Worm (Caenorhabditis elegans) whole organism, L2 larva: ENCODE data around the gene F22E5.22.
"Not testable (repeated sequence)": the region's sequence is repeated elsewhere in the genome, so short reads cannot be mapped to it uniquely, and the experiment has no call there.

Source experiments
- Y55F3AM.14 ChIP-seq: fragments of 200-800 bp; sonication (Bioruptor generic); optimal IDR thresholded peaks from 2 replicates; lab custom pipeline; 2018; ENCODE audit warnings: mild to moderate bottlenecking, missing genetic modification characterization, missing compliant biosample characterization
- ZK546.5 ChIP-seq: sonication (generic microtip); optimal IDR thresholded peaks from 2 replicates; lab custom pipeline; 2017; ENCODE audit warnings: missing biosample characterization, missing genetic modification characterization
- aly-2 ChIP-seq: fragments of 150-350 bp; optimal IDR thresholded peaks from 2 replicates; lab custom pipeline; 2014; ENCODE audit warnings: missing biosample characterization, missing genetic modification characterization
- blmp-1 ChIP-seq: sonication (generic microtip); optimal IDR thresholded peaks from 2 replicates; lab custom pipeline; 2017; ENCODE audit warnings: missing genetic modification characterization, mild to moderate bottlenecking, missing compliant biosample characterization, antibody characterized with exemption, moderate library complexity; ENCODE audit not compliant: insufficient read depth
- ceh-16 ChIP-seq: fragments of 150-350 bp; optimal IDR thresholded peaks from 2 replicates; lab custom pipeline; 2014; ENCODE audit warnings: missing biosample characterization, missing genetic modification characterization
- ceh-82 ChIP-seq: fragments of 150-350 bp; optimal IDR thresholded peaks from 2 replicates; lab custom pipeline; 2014; ENCODE audit warnings: missing biosample characterization, missing genetic modification characterization
- dmd-4 ChIP-seq: sonication (generic microtip); optimal IDR thresholded peaks from 2 replicates; lab custom pipeline; 2017; ENCODE audit warnings: missing biosample characterization, missing genetic modification characterization
- egl-27 ChIP-seq: sonication (generic microtip); optimal IDR thresholded peaks from 3 replicates; lab custom pipeline; 2017; ENCODE audit warnings: missing biosample characterization, missing genetic modification reagents, missing genetic modification characterization
- elt-1 ChIP-seq: fragments of 150-350 bp; optimal IDR thresholded peaks from 2 replicates; lab custom pipeline; 2014; ENCODE audit warnings: missing biosample characterization, missing genetic modification characterization
- elt-3 ChIP-seq: sonication (generic microtip); optimal IDR thresholded peaks from 2 replicates; lab custom pipeline; 2017; ENCODE audit warnings: missing biosample characterization, missing genetic modification characterization
- fos-1 ChIP-seq: fragments of 150-350 bp; optimal IDR thresholded peaks from 2 replicates; lab custom pipeline; 2014; ENCODE audit warnings: missing biosample characterization, missing genetic modification characterization
- gmeb-1 ChIP-seq: fragments of 150-350 bp; optimal IDR thresholded peaks from 2 replicates; lab custom pipeline; 2014; ENCODE audit warnings: missing biosample characterization, missing genetic modification characterization
- lin-13 ChIP-seq: fragments of 150-350 bp; optimal IDR thresholded peaks from 2 replicates; lab custom pipeline; 2014; ENCODE audit warnings: missing biosample characterization, missing genetic modification reagents, missing genetic modification characterization
- lin-39 ChIP-seq: fragments of 150-350 bp; optimal IDR thresholded peaks from 2 replicates; lab custom pipeline; 2014; ENCODE audit warnings: missing biosample characterization, missing genetic modification reagents, missing genetic modification characterization
- lsy-2 ChIP-seq, 2 experiments: fragments of 150-350 bp in 1 of 2; sonication (generic microtip) in 1 of 2; optimal IDR thresholded peaks; 2 replicates each; lab custom pipeline; 2014 to 2017; ENCODE audit warnings: missing biosample characterization in 2 of 2, missing genetic modification characterization in 2 of 2
- mab-5 ChIP-seq: fragments of 150-350 bp; optimal IDR thresholded peaks from 2 replicates; lab custom pipeline; 2014; ENCODE audit warnings: missing biosample characterization, missing genetic modification characterization
- mbf-1 ChIP-seq: sonication (generic microtip); optimal IDR thresholded peaks from 2 replicates; lab custom pipeline; 2017; ENCODE audit warnings: missing biosample characterization, missing genetic modification characterization
- nhr-10 ChIP-seq: sonication (generic microtip); optimal IDR thresholded peaks from 2 replicates; lab custom pipeline; 2017; ENCODE audit warnings: missing biosample characterization, missing genetic modification characterization
- nhr-11 ChIP-seq: fragments of 150-350 bp; optimal IDR thresholded peaks from 2 replicates; lab custom pipeline; 2014; ENCODE audit warnings: missing biosample characterization, missing genetic modification characterization
- nhr-12 ChIP-seq: fragments of 150-350 bp; optimal IDR thresholded peaks from 2 replicates; lab custom pipeline; 2014; ENCODE audit warnings: missing biosample characterization, missing genetic modification characterization
- nhr-21 ChIP-seq: fragments of 150-350 bp; optimal IDR thresholded peaks from 2 replicates; lab custom pipeline; 2014; ENCODE audit warnings: missing biosample characterization, missing genetic modification characterization
- nhr-23 ChIP-seq: fragments of 150-350 bp; optimal IDR thresholded peaks from 2 replicates; lab custom pipeline; 2014; ENCODE audit warnings: missing biosample characterization, missing genetic modification reagents, missing genetic modification characterization
- nhr-237 ChIP-seq: fragments of 150-350 bp; optimal IDR thresholded peaks from 2 replicates; lab custom pipeline; 2014; ENCODE audit warnings: missing biosample characterization, missing genetic modification characterization
- nhr-6 ChIP-seq: fragments of 150-350 bp; optimal IDR thresholded peaks from 2 replicates; lab custom pipeline; 2014; ENCODE audit warnings: missing biosample characterization, missing genetic modification characterization
- nhr-77 ChIP-seq: fragments of 150-350 bp; optimal IDR thresholded peaks from 2 replicates; lab custom pipeline; 2014; ENCODE audit warnings: missing biosample characterization, missing genetic modification characterization
- sma-3 ChIP-seq: sonication (generic microtip); optimal IDR thresholded peaks from 2 replicates; lab custom pipeline; 2016; ENCODE audit warnings: missing genetic modification reagents, missing genetic modification characterization, missing compliant biosample characterization
- sma-9 ChIP-seq, 2 experiments: fragments of 150-350 bp in 1 of 2; sonication (generic microtip) in 1 of 2; optimal IDR thresholded peaks; 2 replicates each; lab custom pipeline; 2014 to 2016; ENCODE audit warnings: missing genetic modification characterization in 2 of 2, mild to moderate bottlenecking in 1 of 2, missing biosample characterization in 1 of 2, missing compliant biosample characterization in 1 of 2, missing genetic modification reagents in 1 of 2, moderate library complexity in 1 of 2
- unc-39 ChIP-seq: fragments of 150-350 bp; optimal IDR thresholded peaks from 2 replicates; lab custom pipeline; 2014; ENCODE audit warnings: missing biosample characterization, missing genetic modification characterization
- unc-62 ChIP-seq: fragments of 150-350 bp; optimal IDR thresholded peaks from 2 replicates; lab custom pipeline; 2014; ENCODE audit warnings: missing biosample characterization, missing genetic modification reagents, missing genetic modification characterization
- zag-1 ChIP-seq: fragments of 150-350 bp; optimal IDR thresholded peaks from 2 replicates; lab custom pipeline; 2014; ENCODE audit warnings: missing biosample characterization, missing genetic modification characterization
- ztf-11 ChIP-seq: sonication (generic microtip); optimal IDR thresholded peaks from 2 replicates; lab custom pipeline; 2017; ENCODE audit warnings: missing biosample characterization, missing genetic modification characterization
- ztf-4 ChIP-seq: fragments of 150-350 bp; optimal IDR thresholded peaks from 2 replicates; lab custom pipeline; 2014; ENCODE audit warnings: missing biosample characterization, missing genetic modification characterization

F22E5.22 gene

ce11 chrII:2665606-2666005 lies at the start of gene F22E5.22:
F22E5.22 (plus strand) TSS chrII:2665906.
- TF ChIP-seq nhr-6 (tag; lab: Kevin White, UChicago) (no peak), nhr-12 (tag; lab: Kevin White, UChicago) (no peak), dmd-4 (tag; lab: Kevin White, UChicago) (no peak), elt-1 (tag; lab: Kevin White, UChicago) (no peak), ceh-16 (tag; lab: Kevin White, UChicago) (no peak), lin-39 (tag; lab: Kevin White, UChicago) (no peak), elt-3 (no peak), sma-3 (GFP tag; lab: Kevin White, UChicago) (no peak), Y55F3AM.14 (no peak)

DNA sequence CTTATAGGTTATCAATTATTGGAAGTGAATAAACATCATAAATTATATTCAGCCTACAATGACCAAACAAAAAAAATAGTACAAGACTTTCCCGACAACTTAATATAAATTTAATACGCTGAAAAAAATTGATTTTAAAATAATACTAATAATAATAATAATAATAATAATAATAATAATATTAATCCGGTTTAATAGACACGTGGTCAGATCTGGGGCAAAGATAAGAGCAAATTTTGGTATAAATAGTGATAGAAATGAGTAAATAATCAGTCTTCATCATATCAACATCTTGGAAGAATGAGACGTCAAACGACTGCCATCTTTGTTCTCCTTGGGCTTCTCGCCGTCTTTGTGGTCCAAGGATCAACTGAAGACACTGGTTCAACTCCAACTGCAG lies 49.1 kb upstream of the F22E5.22 start, which contains the start of gene msrp-5:
Gene msrp-5, plus strand, starts transcription at position 301 of the 400 bp plus-strand sequence.
- TF ChIP-seq egl-27 (tag; lab: Kevin White, UChicago); sma-9 (GFP tag; optimal IDR thresholded peaks at IDR 0.05; lab: Kevin White, UChicago); sma-9 (tag; optimal IDR thresholded peaks at IDR 0.05; lab: Kevin White, UChicago); nhr-237 (tag; lab: Kevin White, UChicago): not testable (repeated sequence)

DNA sequence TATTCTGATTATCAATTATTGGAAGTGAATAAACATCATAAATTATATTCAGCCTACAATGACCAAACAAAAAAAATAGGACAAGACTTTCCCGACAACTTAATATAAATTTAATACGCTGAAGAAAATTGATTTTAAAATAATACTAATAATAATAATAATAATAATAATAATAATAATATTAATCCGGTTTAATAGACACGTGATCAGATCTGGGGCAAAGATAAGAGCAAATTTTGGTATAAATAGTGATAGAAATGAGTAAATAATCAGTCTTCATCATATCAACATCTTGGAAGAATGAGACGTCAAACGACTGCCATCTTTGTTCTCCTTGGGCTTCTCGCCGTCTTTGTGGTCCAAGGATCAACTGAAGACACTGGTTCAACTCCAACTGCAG lies 46.6 kb upstream of the F22E5.22 start, which contains the start of gene msrp-6:
Gene msrp-6, plus strand, starts transcription at position 301 of the 400 bp plus-strand sequence.
- TF ChIP-seq elt-1 (tag; lab: Kevin White, UChicago); fos-1 (tag; lab: Kevin White, UChicago); mab-5: not testable (repeated sequence)

DNA sequence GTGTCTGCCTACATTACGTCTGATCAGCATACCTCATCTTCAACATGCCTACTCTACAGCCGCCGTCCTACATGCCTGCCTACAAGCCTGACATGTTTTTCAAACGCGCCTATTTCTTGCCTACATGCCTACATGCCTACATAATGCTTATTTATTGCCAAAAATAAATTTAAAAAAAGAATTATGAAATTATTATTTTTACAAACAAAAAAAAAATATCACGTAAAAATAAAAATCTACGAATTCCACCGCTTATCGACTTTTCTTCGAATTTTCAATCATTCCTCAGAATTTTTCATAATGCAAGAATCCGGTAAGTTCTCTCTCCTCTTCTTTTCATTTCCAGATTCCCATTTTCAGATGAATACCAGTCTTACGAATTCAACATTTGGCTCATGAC lies 43.2 kb upstream of the F22E5.22 start, which contains the start of gene D2062.5:
Gene D2062.5, plus strand, starts transcription at position 301 of the 400 bp plus-strand sequence.
- TF ChIP-seq aly-2 (tag; lab: Kevin White, UChicago) (no peak), nhr-23 (tag; lab: Kevin White, UChicago) (no peak), mbf-1 (no peak)

- not testable (repeated sequence) for TF ChIP-seq zag-1, fos-1, lin-39 (tag; lab: Kevin White, UChicago)
These were observed 42.7 kb upstream of the F22E5.22 start, which contains the start of gene D2062.4 for ce11 chrII:2622936-2623452. D2062.4 (plus strand) TSS chrII:2623402.

- TF ChIP-seq lin-13 (GFP tag; lab: Kevin White, UChicago) (no peak), nhr-21 (tag; lab: Kevin White, UChicago) (no peak), zag-1 (tag; lab: Kevin White, UChicago) (no peak), fos-1 (tag; lab: Kevin White, UChicago) (no peak), ztf-11 (tag; lab: Kevin White, UChicago) (no peak), ZK546.5 (tag; lab: Kevin White, UChicago) (no peak), blmp-1 (tag; lab: Kevin White, UChicago) (no peak), aly-2 (tag; lab: Kevin White, UChicago) (no peak), ceh-82 (tag; lab: Kevin White, UChicago) (no peak)
- TF ChIP-seq, all 48 proteins: peak for 0
These were observed 40.9 kb upstream of the F22E5.22 start, which contains the start of gene lgc-28 for ce11 chrII:2624792-2625191. lgc-28 (plus strand) TSS chrII:2625092.

ce11 chrII:2627154-2627799 lies 38.4 kb upstream of the F22E5.22 start, which contains the start of gene sri-71:
sri-71 (plus strand) TSS chrII:2627749.
- TF ChIP-seq fos-1 (tag; lab: Kevin White, UChicago) (no peak), nhr-23 (tag; lab: Kevin White, UChicago) (no peak), lsy-2 (tag; optimal IDR thresholded peaks at IDR 0.05; lab: Kevin White, UChicago) (no peak), mbf-1 (no peak), unc-39 (no peak), nhr-6 (tag; lab: Kevin White, UChicago) (no peak), unc-62 (GFP tag; lab: Kevin White, UChicago) (no peak), mab-5 (no peak), sma-9 (GFP tag; optimal IDR thresholded peaks at IDR 0.05; lab: Kevin White, UChicago) (no peak), sma-9 (tag; optimal IDR thresholded peaks at IDR 0.05; lab: Kevin White, UChicago) (no peak), gmeb-1 (tag; lab: Kevin White, UChicago) (no peak), blmp-1 (tag; lab: Kevin White, UChicago) (no peak), ztf-11 (tag; lab: Kevin White, UChicago) (no peak), nhr-77 (tag; lab: Kevin White, UChicago) (no peak), nhr-11 (no peak), dmd-4 (tag; lab: Kevin White, UChicago) (no peak), nhr-10 (tag; lab: Kevin White, UChicago) (no peak), ceh-16 (tag; lab: Kevin White, UChicago) (no peak), ztf-4 (no peak)
- TF ChIP-seq, all 48 proteins: peak for 0
